1 fruit fly cellular context compared by ENCODE assay signal in genomic region chrX:13669366-13669765, dm6.
TF ChIP-seq lines count a peak whose summit lies in the region.

Gene CG15760 (plus strand): TSS chrX:13669699.

TF ChIP-seq in whole organism, embryonic, 481 proteins besides CTCF, POLR2A, EP300 and RAD21 (continued from another document):
- TF ChIP-seq ash1 (GFP tag; optimal IDR thresholded peaks at IDR 0.05; lab: Kevin White, UChicago), result no peak
- TF ChIP-seq CG5180 (GFP tag; optimal IDR thresholded peaks at IDR 0.05; lab: Kevin White, UChicago), result no peak
- no peak for TF ChIP-seq ttk (GFP tag; IDR thresholded peaks at IDR 0.05; lab: Robert Waterston, UW)
- no peak for TF ChIP-seq inv (GFP tag; IDR thresholded peaks at IDR 0.05; lab: Robert Waterston, UW; ENCODE audit: partially characterized antibody)
- TF ChIP-seq gcm (GFP tag; optimal IDR thresholded peaks at IDR 0.05; lab: Kevin White, UChicago), result no peak
- peak; percentile 5 for TF ChIP-seq Dp (GFP tag; optimal IDR thresholded peaks at IDR 0.05; lab: Kevin White, UChicago)
- no peak for TF ChIP-seq gt (GFP tag; IDR thresholded peaks at IDR 0.05; lab: Robert Waterston, UW)
- peak; percentile 25 for TF ChIP-seq CG2120 (GFP tag; optimal IDR thresholded peaks at IDR 0.05; lab: Kevin White, UChicago)
- no peak for TF ChIP-seq Ets65A (GFP tag; lab: Kevin White, UChicago)
- TF ChIP-seq CG2712 (tag; optimal IDR thresholded peaks at IDR 0.05; lab: Kevin White, UChicago), result peak; percentile 10
- TF ChIP-seq CG4328 (GFP tag; optimal IDR thresholded peaks at IDR 0.05; lab: Kevin White, UChicago), result no peak
